Worm (Caenorhabditis elegans) whole organism, L4 larva: ENCODE measurements around the gene rpb-11.
A peak's percentile ranks its signal among the peaks of the same experiment; 100 is the strongest.

Experiments
- D1046.2 ChIP-seq: fragments of 200-800 bp; sonication (Bioruptor generic); IDR thresholded peaks from 2 replicates; pipeline ENCODE4 v1.3.6; 2022; ENCODE audit warnings: missing genetic modification characterization, missing compliant biosample characterization
- F10B5.3 ChIP-seq: sonication (generic microtip); optimal IDR thresholded peaks from 2 replicates; lab custom pipeline; 2016; ENCODE audit warnings: mild to moderate bottlenecking, missing genetic modification characterization, missing compliant biosample characterization
- F44E2.7 ChIP-seq: fragments of 200-800 bp; sonication (Bioruptor generic); IDR thresholded peaks from 2 replicates; pipeline ENCODE4 v2.1.2; 2022; ENCODE audit warnings: missing genetic modification characterization, missing compliant biosample characterization
- T26A8.4 ChIP-seq: fragments of 200-800 bp; sonication (Bioruptor generic); IDR thresholded peaks from 2 replicates; pipeline ENCODE4 v1.3.6; 2022; ENCODE audit warnings: missing genetic modification characterization, missing compliant biosample characterization
- Y75B8A.6 ChIP-seq: fragments of 200-800 bp; sonication (Bioruptor generic); IDR thresholded peaks from 2 replicates; pipeline ENCODE4 v1.3.6; 2022; ENCODE audit warnings: missing genetic modification reagents, missing genetic modification characterization, missing compliant biosample characterization
- ZK546.5 ChIP-seq, 2 experiments: sonication (generic microtip); optimal IDR thresholded peaks; 2 replicates each; lab custom pipeline; 2017; ENCODE audit warnings: missing biosample characterization in 2 of 2, missing genetic modification characterization in 2 of 2
- aha-1 ChIP-seq: fragments of 150-350 bp; peaks from one replicate; lab custom pipeline; 2014; ENCODE audit warnings: missing biosample characterization, missing genetic modification characterization
- arid-1 ChIP-seq: fragments of 200-800 bp; sonication (Bioruptor generic); conservative IDR thresholded peaks from 2 replicates; pipeline ENCODE4 v1.3.6; 2022; ENCODE audit warnings: missing genetic modification reagents, missing genetic modification characterization, missing compliant biosample characterization
- attf-4 ChIP-seq: sonication (generic microtip); optimal IDR thresholded peaks from 3 replicates; lab custom pipeline; 2017; ENCODE audit warnings: missing biosample characterization, missing genetic modification characterization
- ceh-44 ChIP-seq: fragments of 200-800 bp; sonication (Bioruptor generic); IDR thresholded peaks from 2 replicates; pipeline ENCODE4 v1.3.6; 2022; ENCODE audit warnings: missing genetic modification reagents, missing genetic modification characterization, missing compliant biosample characterization
- ceh-62 ChIP-seq: sonication (generic microtip); optimal IDR thresholded peaks from 2 replicates; lab custom pipeline; 2017; ENCODE audit warnings: missing biosample characterization, missing genetic modification characterization
- cey-2 ChIP-seq: sonication (generic microtip); optimal IDR thresholded peaks from 3 replicates; lab custom pipeline; 2017; ENCODE audit warnings: missing genetic modification characterization, mild to moderate bottlenecking, missing compliant biosample characterization, antibody characterized with exemption, borderline replicate concordance; ENCODE audit not compliant: insufficient read depth
- ctbp-1 ChIP-seq: fragments of 200-800 bp; sonication (Bioruptor generic); IDR thresholded peaks from 2 replicates; pipeline ENCODE4 v1.3.6; 2022; ENCODE audit warnings: missing genetic modification reagents, missing genetic modification characterization, missing compliant biosample characterization
- daf-16 ChIP-seq, 3 experiments: sonication (generic microtip); optimal IDR thresholded peaks; 2 replicates each; lab custom pipeline; 2016 to 2017; ENCODE audit warnings: missing genetic modification characterization in 3 of 3, missing genetic modification reagents in 3 of 3, mild to moderate bottlenecking in 2 of 3, missing compliant biosample characterization in 2 of 3, missing biosample characterization in 1 of 3, moderate library complexity in 1 of 3
- daf-19 ChIP-seq: fragments of 200-800 bp; sonication (Bioruptor generic); conservative IDR thresholded peaks from 2 replicates; pipeline ENCODE4 v1.3.6; 2022; ENCODE audit warnings: missing genetic modification characterization, missing compliant biosample characterization
- daf-8 ChIP-seq: fragments of 200-800 bp; sonication (Bioruptor generic); IDR thresholded peaks from 2 replicates; pipeline ENCODE4 v1.3.6; 2022; ENCODE audit warnings: missing genetic modification characterization, missing compliant biosample characterization
- dpl-1 ChIP-seq: fragments of 150-350 bp; optimal IDR thresholded peaks from 2 replicates; lab custom pipeline; 2014; ENCODE audit warnings: missing biosample characterization, missing genetic modification reagents, missing genetic modification characterization
- dve-1 ChIP-seq: sonication (generic microtip); optimal IDR thresholded peaks from 2 replicates; lab custom pipeline; 2017; ENCODE audit warnings: antibody characterized with exemption, mild to moderate bottlenecking, missing genetic modification characterization, missing compliant biosample characterization; ENCODE audit not compliant: insufficient read depth
- egl-27 ChIP-seq: sonication (generic microtip); optimal IDR thresholded peaks from 3 replicates; lab custom pipeline; 2017; ENCODE audit warnings: missing biosample characterization, missing genetic modification reagents, missing genetic modification characterization
- egl-43 ChIP-seq: fragments of 200-800 bp; sonication (Bioruptor generic); IDR thresholded peaks from 2 replicates; pipeline ENCODE4 v1.3.6; 2022; ENCODE audit warnings: missing genetic modification reagents, missing genetic modification characterization, missing compliant biosample characterization
- fkh-10 ChIP-seq: fragments of 150-350 bp; optimal IDR thresholded peaks from 2 replicates; lab custom pipeline; 2014; ENCODE audit warnings: missing biosample characterization, missing genetic modification reagents, missing genetic modification characterization
- fos-1 ChIP-seq: fragments of 150-350 bp; optimal IDR thresholded peaks from 2 replicates; lab custom pipeline; 2014; ENCODE audit warnings: missing biosample characterization, missing genetic modification characterization
- gei-8 ChIP-seq: fragments of 200-800 bp; sonication (Bioruptor generic); optimal IDR thresholded peaks from 2 replicates; lab custom pipeline; 2018; ENCODE audit warnings: mild to moderate bottlenecking, missing genetic modification characterization, missing compliant biosample characterization
- hlh-11 ChIP-seq: fragments of 200-800 bp; sonication (Bioruptor generic); optimal IDR thresholded peaks from 2 replicates; lab custom pipeline; 2018; ENCODE audit warnings: mild to moderate bottlenecking, missing genetic modification characterization, missing compliant biosample characterization
- hlh-30 ChIP-seq: sonication (generic microtip); optimal IDR thresholded peaks from 2 replicates; lab custom pipeline; 2017; ENCODE audit warnings: antibody characterized with exemption, mild to moderate bottlenecking, missing genetic modification characterization, missing compliant biosample characterization; ENCODE audit not compliant: insufficient read depth
- lim-7 ChIP-seq: fragments of 200-800 bp; sonication (Bioruptor generic); IDR thresholded peaks from 2 replicates; pipeline ENCODE4 v1.3.6; 2022; ENCODE audit warnings: missing genetic modification characterization, missing compliant biosample characterization
- lin-13 ChIP-seq: fragments of 150-350 bp; optimal IDR thresholded peaks from 2 replicates; lab custom pipeline; 2014; ENCODE audit warnings: missing biosample characterization, missing genetic modification reagents, missing genetic modification characterization
- lin-15B ChIP-seq: fragments of 150-350 bp; sonication (generic microtip); optimal IDR thresholded peaks from 3 replicates; lab custom pipeline; 2014; ENCODE audit warnings: missing biosample characterization, missing genetic modification characterization
- lin-29 ChIP-seq: fragments of 200-800 bp; sonication (Bioruptor generic); IDR thresholded peaks from 2 replicates; pipeline ENCODE4 v1.3.6; 2022; ENCODE audit warnings: missing genetic modification reagents, missing genetic modification characterization, missing compliant biosample characterization
- lin-38 ChIP-seq: fragments of 200-800 bp; sonication (Bioruptor generic); IDR thresholded peaks from 2 replicates; pipeline ENCODE4 v1.3.6; 2022; ENCODE audit warnings: missing genetic modification reagents, missing genetic modification characterization, missing compliant biosample characterization
- lir-3 ChIP-seq: sonication (generic microtip); optimal IDR thresholded peaks from 2 replicates; lab custom pipeline; 2016; ENCODE audit warnings: mild to moderate bottlenecking, missing genetic modification characterization, missing compliant biosample characterization
- lsy-2 ChIP-seq, 2 experiments: fragments of 150-350 bp in 1 of 2; sonication (generic microtip) in 1 of 2; optimal IDR thresholded peaks; 2 replicates each; lab custom pipeline; 2014 to 2017; ENCODE audit warnings: missing biosample characterization in 2 of 2, missing genetic modification characterization in 2 of 2
- mes-2 ChIP-seq: sonication (generic microtip); optimal IDR thresholded peaks from 2 replicates; lab custom pipeline; 2016; ENCODE audit warnings: missing genotype, mild to moderate bottlenecking, missing genetic modification characterization, missing compliant biosample characterization; ENCODE audit not compliant: poor library complexity, severe bottlenecking
- nhr-10 ChIP-seq: fragments of 150-350 bp; optimal IDR thresholded peaks from 2 replicates; lab custom pipeline; 2014; ENCODE audit warnings: missing biosample characterization, missing genetic modification characterization
- nhr-102 ChIP-seq: sonication (generic microtip); optimal IDR thresholded peaks from 2 replicates; lab custom pipeline; 2016; ENCODE audit warnings: mild to moderate bottlenecking, missing genetic modification characterization, moderate library complexity, missing compliant biosample characterization
- nhr-11 ChIP-seq: fragments of 150-350 bp; optimal IDR thresholded peaks from 2 replicates; lab custom pipeline; 2014; ENCODE audit warnings: missing biosample characterization, missing genetic modification characterization
- nhr-111 ChIP-seq: fragments of 200-800 bp; sonication (Bioruptor generic); optimal IDR thresholded peaks from 2 replicates; lab custom pipeline; 2018; ENCODE audit warnings: mild to moderate bottlenecking, missing genetic modification characterization, missing compliant biosample characterization
- nhr-237 ChIP-seq: sonication (generic microtip); optimal IDR thresholded peaks from 2 replicates; lab custom pipeline; 2017; ENCODE audit warnings: missing biosample characterization, missing genetic modification characterization
- nhr-41 ChIP-seq: fragments of 200-800 bp; sonication (Bioruptor generic); IDR thresholded peaks from 2 replicates; pipeline ENCODE4 v1.3.6; 2022; ENCODE audit warnings: missing genetic modification reagents, missing genetic modification characterization, missing compliant biosample characterization
- nhr-48 ChIP-seq: sonication (generic microtip); optimal IDR thresholded peaks from 2 replicates; lab custom pipeline; 2016; ENCODE audit warnings: mild to moderate bottlenecking, missing genetic modification characterization, missing compliant biosample characterization
- nhr-77 ChIP-seq: fragments of 150-350 bp; optimal IDR thresholded peaks from 2 replicates; lab custom pipeline; 2014; ENCODE audit warnings: missing biosample characterization, missing genetic modification characterization
- pha-4 ChIP-seq, 2 experiments: fragments of 150-350 bp in 1 of 2; fragments of 200-800 bp in 1 of 2; sonication (Bioruptor generic) in 1 of 2; IDR thresholded peaks in 1 of 2; optimal IDR thresholded peaks in 1 of 2; 2 replicates each; pipeline versions ENCODE4 v1.3.6 to Lab custom; 2014 to 2022; ENCODE audit warnings: missing genetic modification characterization in 2 of 2, missing genetic modification reagents in 2 of 2, missing biosample characterization in 1 of 2, missing compliant biosample characterization in 1 of 2
- rbr-2 ChIP-seq: sonication (generic microtip); optimal IDR thresholded peaks from 2 replicates; lab custom pipeline; 2016; ENCODE audit warnings: missing genotype, missing genetic modification characterization, missing compliant biosample characterization
- set-16 ChIP-seq: fragments of 200-800 bp; sonication (Bioruptor generic); IDR thresholded peaks from 2 replicates; pipeline ENCODE4 v1.3.6; 2022; ENCODE audit warnings: missing genetic modification reagents, missing genetic modification characterization, missing compliant biosample characterization
- skn-1 ChIP-seq: fragments of 150-350 bp; optimal IDR thresholded peaks from 2 replicates; lab custom pipeline; 2014; ENCODE audit warnings: missing biosample characterization, missing genetic modification characterization
- snpc-4 ChIP-seq: fragments of 150-350 bp; optimal IDR thresholded peaks from 2 replicates; lab custom pipeline; 2014; ENCODE audit warnings: missing biosample characterization, missing genetic modification characterization
- spr-3 ChIP-seq: fragments of 200-800 bp; sonication (Bioruptor generic); optimal IDR thresholded peaks from 2 replicates; lab custom pipeline; 2018; ENCODE audit warnings: mild to moderate bottlenecking, missing genetic modification characterization, missing compliant biosample characterization
- unc-62 ChIP-seq, 3 experiments: fragments of 150-350 bp in 1 of 3; sonication (generic microtip); optimal IDR thresholded peaks in 2 of 3; peaks in 1 of 3; 1 replicate in 1 of 3; 2 replicates in 2 of 3; lab custom pipeline; 2014 to 2017; ENCODE audit warnings: missing biosample characterization in 3 of 3, missing genetic modification characterization in 3 of 3, missing genetic modification reagents in 3 of 3, missing genotype in 1 of 3
- vab-7 ChIP-seq: fragments of 200-800 bp; sonication (Bioruptor generic); IDR thresholded peaks from 2 replicates; pipeline ENCODE4 v1.3.6; 2022; ENCODE audit warnings: missing genetic modification reagents, missing genetic modification characterization, missing compliant biosample characterization
- zag-1 ChIP-seq: fragments of 150-350 bp; optimal IDR thresholded peaks from 2 replicates; lab custom pipeline; 2014; ENCODE audit warnings: missing biosample characterization, missing genetic modification characterization
- ztf-7 ChIP-seq: fragments of 150-350 bp; optimal IDR thresholded peaks from 2 replicates; lab custom pipeline; 2014; ENCODE audit warnings: missing biosample characterization, missing genetic modification characterization

rpb-11 gene

DNA sequence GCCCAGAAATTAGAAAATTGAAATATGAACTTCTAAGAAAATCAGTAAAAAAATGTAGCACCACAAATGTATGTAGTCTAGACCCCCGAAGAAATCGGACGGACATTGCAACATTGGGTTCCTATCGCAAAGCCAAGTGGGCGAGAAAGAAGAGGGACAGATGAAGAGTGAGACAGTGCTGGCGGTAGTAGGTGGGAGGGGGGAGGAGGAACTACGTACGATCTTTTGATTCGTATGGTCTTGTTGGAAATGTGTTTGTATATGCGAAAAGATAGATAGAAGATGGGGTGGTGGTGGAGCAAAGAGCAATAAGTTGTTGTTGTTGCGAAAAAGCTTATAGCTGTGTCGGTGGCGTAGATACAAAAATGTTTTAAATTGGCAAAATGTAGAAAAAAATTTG, 21.6 kb upstream of the rpb-11 start (continued):
- TF ChIP-seq daf-8 (GFP tag; lab: Robert Waterston, UW) = no peak
- TF ChIP-seq lir-3 (tag; lab: Kevin White, UChicago) = no peak
- 0 out of 2 replicates have a peak, but pooled peaks have one; percentile 21 for TF ChIP-seq egl-43 (GFP tag; lab: Robert Waterston, UW)
- TF ChIP-seq lin-13 (GFP tag; lab: Kevin White, UChicago) = no peak
- TF ChIP-seq unc-62 (GFP tag; optimal IDR thresholded peaks at IDR 0.05 in 1 of 2; lab: Kevin White, UChicago) = no peak
- TF ChIP-seq unc-62 (tag; optimal IDR thresholded peaks at IDR 0.05; lab: Kevin White, UChicago) = no peak
- TF ChIP-seq ctbp-1 (GFP tag; lab: Robert Waterston, UW) = no peak
- no peak for TF ChIP-seq fos-1 (tag; lab: Kevin White, UChicago)
- no peak for TF ChIP-seq T26A8.4
- no peak for TF ChIP-seq nhr-10 (tag; lab: Kevin White, UChicago)
- no peak for TF ChIP-seq egl-27 (tag; lab: Kevin White, UChicago)
- TF ChIP-seq hlh-11 (tag; lab: Kevin White, UChicago) = peak; percentile 8
- no peak for TF ChIP-seq pha-4 (GFP tag; IDR thresholded peaks at IDR 0.05; lab: Robert Waterston, UW)
- no peak for TF ChIP-seq pha-4 (tag; optimal IDR thresholded peaks at IDR 0.05; lab: Kevin White, UChicago)
- no peak for TF ChIP-seq lim-7
- no peak for TF ChIP-seq hlh-30 (tag; lab: Kevin White, UChicago)
- no peak for TF ChIP-seq D1046.2 (GFP tag; lab: Robert Waterston, UW)
- no peak for TF ChIP-seq Y75B8A.6 (GFP tag; lab: Robert Waterston, UW)
- no peak for TF ChIP-seq dpl-1
- no peak for TF ChIP-seq F44E2.7
- TF ChIP-seq rbr-2 (tag; lab: Kevin White, UChicago) = no peak
- TF ChIP-seq set-16 (GFP tag; lab: Robert Waterston, UW) = peak; percentile 16; the same call in 1 of the 2 replicates
- peak; percentile 82 for TF ChIP-seq aha-1
- TF ChIP-seq ceh-62 (tag; lab: Kevin White, UChicago) = no peak
- TF ChIP-seq arid-1 (GFP tag; lab: Robert Waterston, UW) = no peak
- TF ChIP-seq attf-4 = no peak
- no peak for TF ChIP-seq nhr-48
- no peak for TF ChIP-seq cey-2 (tag; lab: Kevin White, UChicago)
- TF ChIP-seq gei-8 (GFP tag; lab: Kevin White, UChicago) = no peak
- no peak for TF ChIP-seq daf-19
- TF ChIP-seq ZK546.5 (tag; optimal IDR thresholded peaks at IDR 0.05; lab: Kevin White, UChicago) = no peak
- TF ChIP-seq dve-1 (tag; lab: Kevin White, UChicago) = no peak
- no peak for TF ChIP-seq lin-15B (tag; lab: Kevin White, UChicago)
- no peak for TF ChIP-seq vab-7 (GFP tag; lab: Robert Waterston, UW)
- TF ChIP-seq skn-1 = no peak
- TF ChIP-seq ceh-44 = no peak
- TF ChIP-seq nhr-41 (GFP tag; lab: Robert Waterston, UW) = no peak
- TF ChIP-seq lsy-2 (tag; optimal IDR thresholded peaks at IDR 0.05; lab: Kevin White, UChicago) = no peak
- TF ChIP-seq zag-1 = no peak
- TF ChIP-seq nhr-102 = no peak
- TF ChIP-seq nhr-11 (tag; lab: Kevin White, UChicago) = no peak
- no peak for TF ChIP-seq ztf-7 (tag; lab: Kevin White, UChicago)
- no peak for TF ChIP-seq mes-2 (tag; lab: Kevin White, UChicago)
- no peak for TF ChIP-seq spr-3 (GFP tag; lab: Kevin White, UChicago)
- TF ChIP-seq nhr-77 (tag; lab: Kevin White, UChicago) = no peak
- no peak for TF ChIP-seq daf-16 (GFP tag; optimal IDR thresholded peaks at IDR 0.05; lab: Kevin White, UChicago)
- peak; percentile 62 for TF ChIP-seq daf-16 (tag; optimal IDR thresholded peaks at IDR 0.05; lab: Kevin White, UChicago)
- TF ChIP-seq lin-29 (GFP tag; lab: Robert Waterston, UW) = no peak
- TF ChIP-seq fkh-10 (GFP tag; lab: Kevin White, UChicago) = no peak
- TF ChIP-seq nhr-111 (GFP tag; lab: Kevin White, UChicago) = no peak
- 0 out of 2 replicates have a peak, but pooled peaks have one; percentile 15 for TF ChIP-seq lin-38 (GFP tag; lab: Robert Waterston, UW)
- TF ChIP-seq snpc-4 (tag; lab: Kevin White, UChicago) = no peak
- no peak for TF ChIP-seq nhr-237 (tag; lab: Kevin White, UChicago)
- no peak for TF ChIP-seq F10B5.3 (tag; lab: Kevin White, UChicago)
